Worm (Caenorhabditis elegans) whole organism, early embryonic: ENCODE data around the gene spk-1.

ENCODE experiments used
- F13C5.2 ChIP-seq: sonication (generic microtip); optimal IDR thresholded peaks from 2 replicates; lab custom pipeline; 2017; ENCODE audit warnings: mild to moderate bottlenecking, missing genetic modification characterization, inconsistent platforms, missing compliant biosample characterization
- aly-1 ChIP-seq: sonication (generic microtip); optimal IDR thresholded peaks from 2 replicates; lab custom pipeline; 2016; ENCODE audit warnings: missing genetic modification characterization, missing compliant biosample characterization
- ama-1 ChIP-seq: fragments of 150-350 bp; optimal IDR thresholded peaks from 2 replicates; lab custom pipeline; 2014
- ceh-13 ChIP-seq: fragments of 200-800 bp; sonication (Bioruptor generic); optimal IDR thresholded peaks from 2 replicates; lab custom pipeline; 2018; ENCODE audit warnings: mild to moderate bottlenecking, missing genetic modification characterization, missing compliant biosample characterization
- ets-7 ChIP-seq: sonication (generic microtip); optimal IDR thresholded peaks from 2 replicates; lab custom pipeline; 2016; ENCODE audit warnings: missing genotype, missing genetic modification characterization, missing compliant biosample characterization
- flt-1 ChIP-seq: fragments of 200-800 bp; sonication (Bioruptor generic); IDR thresholded peaks from 2 replicates; pipeline ENCODE4 v1.3.6; 2022; ENCODE audit warnings: missing genetic modification characterization, missing compliant biosample characterization
- hmbx-1 ChIP-seq: sonication (generic microtip); optimal IDR thresholded peaks from 2 replicates; lab custom pipeline; 2016; ENCODE audit warnings: mild to moderate bottlenecking, missing genetic modification characterization, missing compliant biosample characterization
- sea-1 ChIP-seq: fragments of 200-800 bp; sonication (Bioruptor generic); conservative IDR thresholded peaks from 2 replicates; pipeline ENCODE4 v1.3.6; 2022; ENCODE audit warnings: missing genetic modification characterization, missing compliant biosample characterization
- tbx-11 ChIP-seq: fragments of 200-800 bp; sonication (Bioruptor generic); IDR thresholded peaks from 2 replicates; pipeline ENCODE4 v1.3.6; 2022; ENCODE audit warnings: missing genetic modification characterization, missing compliant biosample characterization
- tbx-37 ChIP-seq: fragments of 200-800 bp; sonication (Bioruptor generic); conservative IDR thresholded peaks from 2 replicates; pipeline ENCODE4 v1.3.6; 2022; ENCODE audit warnings: missing genetic modification reagents, missing genetic modification characterization, missing compliant biosample characterization
- tra-4 ChIP-seq: sonication (generic microtip); optimal IDR thresholded peaks from 2 replicates; lab custom pipeline; 2017; ENCODE audit warnings: missing genetic modification characterization, missing compliant biosample characterization

DNA sequence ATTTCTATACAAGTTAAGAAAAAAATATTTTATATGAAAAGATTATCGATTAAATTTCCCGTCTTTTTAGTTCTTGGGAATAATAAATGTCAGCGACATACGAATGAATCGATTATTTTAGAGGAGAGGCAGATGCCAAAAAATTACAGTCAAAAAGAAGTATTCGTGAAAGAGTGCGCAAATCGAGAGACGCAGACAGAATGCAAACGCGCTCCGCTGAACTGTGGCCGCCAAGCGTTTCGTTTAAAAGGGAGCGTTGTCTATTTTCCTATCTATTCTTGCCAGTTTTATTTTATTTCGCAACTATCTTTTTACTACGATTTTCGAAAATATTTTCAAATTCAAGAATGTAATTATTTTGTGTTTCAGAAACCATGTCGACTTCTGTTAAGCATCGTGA, 10.7 kb downstream of the spk-1 start, which contains the start of gene baf-1:
- no peak for TF ChIP-seq flt-1 (GFP tag; lab: Robert Waterston, UW)
- TF ChIP-seq ceh-13 (GFP tag; lab: Kevin White, UChicago): no peak
- TF ChIP-seq ets-7 (tag; lab: Kevin White, UChicago): no peak
- TF ChIP-seq hmbx-1 (tag; lab: Kevin White, UChicago): no peak
- no peak for TF ChIP-seq ama-1 (lab: Kevin White, UChicago)
- TF ChIP-seq sea-1 (GFP tag; lab: Robert Waterston, UW): no peak
- no peak for TF ChIP-seq tra-4 (tag; lab: Kevin White, UChicago)
- TF ChIP-seq tbx-11 (GFP tag; lab: Robert Waterston, UW): no peak
- no peak for TF ChIP-seq aly-1 (tag; lab: Kevin White, UChicago)
- no peak for TF ChIP-seq F13C5.2 (tag; lab: Kevin White, UChicago)
- no peak for TF ChIP-seq tbx-37
